Worm (Caenorhabditis elegans) whole organism, L2 larva: Measurements from ENCODE around the gene C02F5.2.

Experiments
- C34F6.9 ChIP-seq: fragments of 150-350 bp; optimal IDR thresholded peaks from 2 replicates; lab custom pipeline; 2014; ENCODE audit warnings: missing biosample characterization, missing genetic modification characterization
- egl-27 ChIP-seq: sonication (generic microtip); optimal IDR thresholded peaks from 3 replicates; lab custom pipeline; 2017; ENCODE audit warnings: missing biosample characterization, missing genetic modification reagents, missing genetic modification characterization
- lin-13 ChIP-seq: fragments of 150-350 bp; optimal IDR thresholded peaks from 2 replicates; lab custom pipeline; 2014; ENCODE audit warnings: missing biosample characterization, missing genetic modification reagents, missing genetic modification characterization
- nhr-11 ChIP-seq: fragments of 150-350 bp; optimal IDR thresholded peaks from 2 replicates; lab custom pipeline; 2014; ENCODE audit warnings: missing biosample characterization, missing genetic modification characterization
- nhr-237 ChIP-seq: fragments of 150-350 bp; optimal IDR thresholded peaks from 2 replicates; lab custom pipeline; 2014; ENCODE audit warnings: missing biosample characterization, missing genetic modification characterization
- nhr-6 ChIP-seq: fragments of 150-350 bp; optimal IDR thresholded peaks from 2 replicates; lab custom pipeline; 2014; ENCODE audit warnings: missing biosample characterization, missing genetic modification characterization
- snpc-4 ChIP-seq: fragments of 150-350 bp; optimal IDR thresholded peaks from 2 replicates; lab custom pipeline; 2014; ENCODE audit warnings: missing biosample characterization, missing genetic modification characterization
- unc-55 ChIP-seq: fragments of 150-350 bp; sonication (generic microtip); optimal IDR thresholded peaks from 3 replicates; lab custom pipeline; 2014; ENCODE audit warnings: missing biosample characterization, missing genetic modification reagents, missing genetic modification characterization
- zag-1 ChIP-seq: fragments of 150-350 bp; optimal IDR thresholded peaks from 2 replicates; lab custom pipeline; 2014; ENCODE audit warnings: missing biosample characterization, missing genetic modification characterization
- ztf-11 ChIP-seq: sonication (generic microtip); optimal IDR thresholded peaks from 2 replicates; lab custom pipeline; 2017; ENCODE audit warnings: missing biosample characterization, missing genetic modification characterization

DNA sequence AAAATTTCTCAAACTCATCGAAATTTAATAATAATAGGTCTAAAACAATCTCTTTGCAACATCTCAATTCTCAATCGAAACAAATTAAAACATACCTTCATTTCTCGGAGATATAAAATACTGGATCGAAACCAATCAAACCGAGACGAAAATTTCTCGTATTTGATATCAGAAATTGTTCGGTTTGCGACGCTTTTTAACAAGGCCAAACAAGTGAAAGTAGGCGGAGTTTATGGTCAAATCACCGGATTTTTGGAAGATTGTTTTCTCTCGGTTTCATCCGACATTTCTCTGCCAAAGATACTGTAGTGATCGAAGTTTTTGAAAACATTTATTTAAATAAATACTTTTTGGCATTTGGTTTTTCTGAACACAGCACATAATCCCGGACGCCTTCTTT, 14.1 kb upstream of the C02F5.2 start, which contains the start of gene C02F5.14:
- TF ChIP-seq nhr-237 (tag; lab: Kevin White, UChicago) (no peak), snpc-4 (tag; lab: Kevin White, UChicago) (no peak), C34F6.9 (tag; lab: Kevin White, UChicago) (no peak), nhr-6 (tag; lab: Kevin White, UChicago) (no peak), nhr-11 (tag; lab: Kevin White, UChicago) (no peak), ztf-11 (tag; lab: Kevin White, UChicago) (no peak), unc-55 (GFP tag; lab: Kevin White, UChicago) (no peak), egl-27 (no peak), zag-1 (tag; lab: Kevin White, UChicago) (no peak), lin-13 (no peak)
